Worm (Caenorhabditis elegans) whole organism, mixed stage, embryonic: ENCODE measurements around the gene F23F1.2.

Experiments
- ceh-39 ChIP-seq: fragments of 150-350 bp; optimal IDR thresholded peaks from 2 replicates; lab custom pipeline; 2014; ENCODE audit warnings: missing biosample characterization, missing genetic modification characterization
- elt-3 ChIP-seq: fragments of 150-350 bp; optimal IDR thresholded peaks from 2 replicates; lab custom pipeline; 2014; ENCODE audit warnings: missing biosample characterization, missing genetic modification characterization
- lin-13 ChIP-seq: fragments of 150-350 bp; optimal IDR thresholded peaks from 2 replicates; lab custom pipeline; 2014; ENCODE audit warnings: missing biosample characterization, missing genetic modification characterization
- nhr-12 ChIP-seq: fragments of 150-350 bp; optimal IDR thresholded peaks from 2 replicates; lab custom pipeline; 2014; ENCODE audit warnings: missing biosample characterization, missing genetic modification characterization
- nhr-237 ChIP-seq: fragments of 150-350 bp; optimal IDR thresholded peaks from 2 replicates; lab custom pipeline; 2014; ENCODE audit warnings: missing biosample characterization, missing genetic modification characterization
- unc-120 ChIP-seq: sonication (generic microtip); optimal IDR thresholded peaks from 2 replicates; lab custom pipeline; 2017; ENCODE audit warnings: missing genetic modification characterization, missing compliant biosample characterization; ENCODE audit not compliant: poor library complexity, severe bottlenecking

ce11 chrII:65484-65883 lies 31.5 kb downstream of the F23F1.2 start:
- no peak for TF ChIP-seq elt-3
- no peak for TF ChIP-seq nhr-12 (tag; lab: Kevin White, UChicago)
- no peak for TF ChIP-seq unc-120 (tag; lab: Kevin White, UChicago)
- TF ChIP-seq nhr-237 (tag; lab: Kevin White, UChicago) = no peak
- no peak for TF ChIP-seq lin-13 (tag; lab: Kevin White, UChicago)
- no peak for TF ChIP-seq ceh-39
